Worm (Caenorhabditis elegans) whole organism, L2 larva: ENCODE results near the gene Y51H4A.5.

Experiments used
- blmp-1 ChIP-seq: sonication (generic microtip); optimal IDR thresholded peaks from 2 replicates; lab custom pipeline; 2017; ENCODE audit warnings: missing genetic modification characterization, mild to moderate bottlenecking, missing compliant biosample characterization, antibody characterized with exemption, moderate library complexity; ENCODE audit not compliant: insufficient read depth
- mdl-1 ChIP-seq, 2 experiments: fragments of 150-350 bp in 1 of 2; sonication (generic microtip) in 1 of 2; optimal IDR thresholded peaks; 2 replicates each; lab custom pipeline; 2017; ENCODE audit warnings: missing biosample characterization in 2 of 2, missing genetic modification characterization in 2 of 2
- unc-62 ChIP-seq: fragments of 150-350 bp; optimal IDR thresholded peaks from 2 replicates; lab custom pipeline; 2014; ENCODE audit warnings: missing biosample characterization, missing genetic modification reagents, missing genetic modification characterization

ce11 chrIV:16476081-16476480, 49.9 kb downstream of the Y51H4A.5 start:
- TF ChIP-seq blmp-1 (tag; lab: Kevin White, UChicago) (no peak), unc-62 (GFP tag; lab: Kevin White, UChicago) (no peak), mdl-1 (tag; optimal IDR thresholded peaks at IDR 0.05; lab: Kevin White, UChicago) (no peak)
